Fruit fly (Drosophila melanogaster): ENCODE data around the gene dac.

The dac gene

dm6 chr2L:16532702-16533385 is 47.0 kb upstream of the dac start, which contains the start of gene CG5953 (continued):
- TF ChIP-seq CG34422 (GFP tag; IDR thresholded peaks at IDR 0.05) (peak; percentile 95), danr (GFP tag; IDR thresholded peaks at IDR 0.05) (peak; percentile 95), ATbp (GFP tag; optimal IDR thresholded peaks at IDR 0.05) (peak; percentile 97), Dp (GFP tag; optimal IDR thresholded peaks at IDR 0.05) (peak; percentile 26), CG11247 (GFP tag; IDR thresholded peaks at IDR 0.05) (peak; percentile 94), ase (GFP tag; IDR thresholded peaks at IDR 0.05) (peak; percentile 93), CG13424 (tag; optimal IDR thresholded peaks at IDR 0.05) (peak; percentile 98), sd (tag; optimal IDR thresholded peaks at IDR 0.05) (peak; percentile 85), CG32532 (GFP tag; IDR thresholded peaks at IDR 0.05) (peak; percentile 97), pnt (GFP tag; optimal IDR thresholded peaks at IDR 0.05) (peak; percentile 89), CG4328 (GFP tag; optimal IDR thresholded peaks at IDR 0.05) (peak; percentile 95), tgo (GFP tag; IDR thresholded peaks at IDR 0.05) (peak; percentile 97), CG32772 (GFP tag; IDR thresholded peaks at IDR 0.05) (peak; percentile 98), dpn (GFP tag; optimal IDR thresholded peaks at IDR 0.05) (peak; percentile 94), CG12219 (GFP tag; optimal IDR thresholded peaks at IDR 0.05) (peak; percentile 96), CG2129 (GFP tag; IDR thresholded peaks at IDR 0.05; ENCODE audit: partially characterized antibody) (no peak), CG11504 (tag; optimal IDR thresholded peaks at IDR 0.05) (peak; percentile 97), ac (GFP tag; optimal IDR thresholded peaks at IDR 0.05) (peak; percentile 83), Deaf1 (tag; optimal IDR thresholded peaks at IDR 0.05) (peak; percentile 87), sob (GFP tag; IDR thresholded peaks at IDR 0.05) (peak; percentile 95), CG14860 (GFP tag; IDR thresholded peaks at IDR 0.05; ENCODE audit: partially characterized antibody) (no peak), nmo (GFP tag; optimal IDR thresholded peaks at IDR 0.05) (peak; percentile 98), Fer1 (GFP tag; optimal IDR thresholded peaks at IDR 0.05) (peak; percentile 98), prd (optimal IDR thresholded peaks at IDR 0.05) (no peak), prd (GFP tag; IDR thresholded peaks at IDR 0.05) (peak; percentile 98), CG6272 (GFP tag; IDR thresholded peaks at IDR 0.05) (peak; percentile 94), knrl (GFP tag; IDR thresholded peaks at IDR 0.05; ENCODE audit: partially characterized antibody) (no peak), MESR4 (GFP tag; optimal IDR thresholded peaks at IDR 0.05) (peak; percentile 43), gcm2 (GFP tag; optimal IDR thresholded peaks at IDR 0.05) (peak; percentile 90), esg (GFP tag; conservative IDR thresholded peaks at IDR 0.05) (peak; percentile 98), hb (GFP tag; IDR thresholded peaks at IDR 0.05; ENCODE audit: partially characterized antibody) (no peak), CG4707 (GFP tag; optimal IDR thresholded peaks at IDR 0.05) (peak; percentile 84), maf-S (GFP tag; optimal IDR thresholded peaks at IDR 0.05) (peak; percentile 91), salm (tag; optimal IDR thresholded peaks at IDR 0.05) (peak; percentile 96), psq (GFP tag; optimal IDR thresholded peaks at IDR 0.05) (no peak), al (GFP tag; IDR thresholded peaks at IDR 0.05) (peak; percentile 92), Atf-2 (GFP tag; optimal IDR thresholded peaks at IDR 0.05) (peak; percentile 87), cad (GFP tag; optimal IDR thresholded peaks at IDR 0.05) (no peak), nerfin-2 (GFP tag; IDR thresholded peaks at IDR 0.05; ENCODE audit: partially characterized antibody) (no peak), p53 (GFP tag; optimal IDR thresholded peaks at IDR 0.05) (peak; percentile 45), BEAF-32 (GFP tag; optimal IDR thresholded peaks at IDR 0.05) (no peak), CG11696 (GFP tag; IDR thresholded peaks at IDR 0.05) (peak; percentile 100), phol (tag; optimal IDR thresholded peaks at IDR 0.05) (peak; percentile 97), CG15514 (GFP tag; optimal IDR thresholded peaks at IDR 0.05) (peak; percentile 92), shn (GFP tag; optimal IDR thresholded peaks at IDR 0.05) (peak; percentile 92), CG10543 (GFP tag; optimal IDR thresholded peaks at IDR 0.05) (peak; percentile 94), TFAM (GFP tag; optimal IDR thresholded peaks at IDR 0.05) (peak; percentile 81), vfl (GFP tag; optimal IDR thresholded peaks at IDR 0.05) (peak; percentile 84), CG8388 (GFP tag; optimal IDR thresholded peaks at IDR 0.05) (peak; percentile 97)

Data from whole organism, embryonic.